Fruit fly (Drosophila melanogaster) whole organism, wandering third instar larva: ENCODE data around the gene CG11986.

ENCODE experiments used
- CG32264 ChIP-seq: fragments of 200-800 bp; sonication (Bioruptor generic); optimal IDR thresholded peaks from 2 replicates; lab custom pipeline; 2016; ENCODE audit warnings: missing biosample characterization, missing genetic modification characterization
- CG9705 ChIP-seq: fragments of 200-800 bp; sonication (Bioruptor generic); optimal IDR thresholded peaks from 2 replicates; lab custom pipeline; 2018; ENCODE audit warnings: missing biosample characterization, mild to moderate bottlenecking, missing genetic modification characterization
- CrebA ChIP-seq: fragments of 200-800 bp; sonication (Bioruptor generic); optimal IDR thresholded peaks from 2 replicates; lab custom pipeline; 2016; ENCODE audit warnings: missing biosample characterization, mild to moderate bottlenecking, missing genetic modification characterization, borderline replicate concordance
- Dif ChIP-seq: fragments of 200-275, 200-300 bp; sonication (Bioruptor generic); optimal IDR thresholded peaks from 2 replicates; lab custom pipeline; 2018; ENCODE audit warnings: missing biosample characterization, missing genetic modification characterization; ENCODE audit not compliant: partially characterized antibody
- GATAd ChIP-seq: sonication (Bioruptor generic); optimal IDR thresholded peaks from 2 replicates; lab custom pipeline; 2016; ENCODE audit warnings: missing biosample characterization, missing genetic modification characterization
- HLH106 ChIP-seq: fragments of 200-800 bp; optimal IDR thresholded peaks from 3 replicates; lab custom pipeline; 2019; ENCODE audit warnings: missing biosample characterization, mild to moderate bottlenecking, missing genetic modification characterization, moderate library complexity
- Hnf4 ChIP-seq: fragments of 200-800 bp; sonication (Bioruptor generic); optimal IDR thresholded peaks from 2 replicates; lab custom pipeline; 2016; ENCODE audit warnings: missing biosample characterization, mild to moderate bottlenecking, missing genetic modification characterization
- Hr78 ChIP-seq: fragments of >200 bp; optimal IDR thresholded peaks from 2 replicates; lab custom pipeline; 2017; ENCODE audit warnings: missing biosample characterization, missing genetic modification characterization
- Hr83 ChIP-seq: fragments of 200-300 bp; sonication (Bioruptor generic); optimal IDR thresholded peaks from 2 replicates; lab custom pipeline; 2016; ENCODE audit warnings: missing biosample characterization, mild to moderate bottlenecking, missing genetic modification characterization, moderate library complexity; ENCODE audit not compliant: poor library complexity, severe bottlenecking
- Jra ChIP-seq: sonication (Bioruptor generic); optimal IDR thresholded peaks from 2 replicates; lab custom pipeline; 2016; ENCODE audit warnings: missing biosample characterization, missing genetic modification characterization
- Mio ChIP-seq: sonication (Bioruptor generic); optimal IDR thresholded peaks from 2 replicates; lab custom pipeline; 2016; ENCODE audit warnings: missing biosample characterization, missing genetic modification characterization
- Myc ChIP-seq: fragments of >200 bp; optimal IDR thresholded peaks from 2 replicates; lab custom pipeline; 2017
- N ChIP-seq: fragments of >200 bp; optimal IDR thresholded peaks from 2 replicates; lab custom pipeline; 2018; ENCODE audit warnings: missing biosample characterization, missing external identifiers, missing genetic modification characterization
- OdsH ChIP-seq: fragments of 200-800 bp; sonication (Bioruptor generic); optimal IDR thresholded peaks from 2 replicates; lab custom pipeline; 2016; ENCODE audit warnings: missing biosample characterization, mild to moderate bottlenecking, missing genetic modification characterization
- Rel ChIP-seq, 2 experiments: fragments of 200-800 bp; sonication (Bioruptor generic) in 1 of 2; optimal IDR thresholded peaks; 2 replicates in 1 of 2; 3 replicates in 1 of 2; lab custom pipeline; 2016 to 2019; ENCODE audit warnings: mild to moderate bottlenecking in 2 of 2, missing biosample characterization in 2 of 2, missing genetic modification characterization in 2 of 2, moderate library complexity in 1 of 2
- Sp1 ChIP-seq: fragments of 200-800 bp; sonication (Bioruptor generic); optimal IDR thresholded peaks from 3 replicates; lab custom pipeline; 2019; ENCODE audit warnings: missing biosample characterization, mild to moderate bottlenecking, missing genetic modification characterization, moderate library complexity
- Vsx2 ChIP-seq: fragments of 200-300, 225-300 bp; sonication (Bioruptor generic); optimal IDR thresholded peaks from 2 replicates; lab custom pipeline; 2018; ENCODE audit warnings: missing biosample characterization, missing genetic modification characterization; ENCODE audit not compliant: partially characterized antibody
- br ChIP-seq: fragments of 200-800 bp; sonication (Bioruptor generic); optimal IDR thresholded peaks from 2 replicates; lab custom pipeline; 2016; ENCODE audit warnings: missing biosample characterization, missing genetic modification characterization
- brk ChIP-seq: fragments of 200-800 bp; sonication (Bioruptor generic); optimal IDR thresholded peaks from 2 replicates; lab custom pipeline; 2016; ENCODE audit warnings: missing biosample characterization, mild to moderate bottlenecking, missing genetic modification characterization
- dl ChIP-seq, 2 experiments: fragments of 175-275, 200-275 bp in 1 of 2; fragments of 200-275 bp in 1 of 2; sonication (Bioruptor generic); optimal IDR thresholded peaks; lab custom pipeline; 2018; ENCODE audit warnings: mild to moderate bottlenecking in 2 of 2, missing biosample characterization in 2 of 2, missing genetic modification characterization in 2 of 2, moderate library complexity in 2 of 2; ENCODE audit not compliant: partially characterized antibody in 2 of 2, insufficient read depth in 1 of 2
- dmrt93B ChIP-seq: fragments of 200-800 bp; sonication (Bioruptor generic); optimal IDR thresholded peaks from 2 replicates; lab custom pipeline; 2018; ENCODE audit warnings: missing biosample characterization, mild to moderate bottlenecking, missing genetic modification characterization
- dsf ChIP-seq: sonication (Bioruptor generic); optimal IDR thresholded peaks from 2 replicates; lab custom pipeline; 2016; ENCODE audit warnings: missing biosample characterization, missing genetic modification characterization, borderline replicate concordance
- ey ChIP-seq: fragments of 200-800 bp; sonication (Bioruptor generic); optimal IDR thresholded peaks from 2 replicates; lab custom pipeline; 2016; ENCODE audit warnings: missing biosample characterization, missing genetic modification characterization
- foxo ChIP-seq, 2 experiments: fragments of 200-800 bp; sonication (Bioruptor generic); optimal IDR thresholded peaks; 2 replicates in 1 of 2; 3 replicates in 1 of 2; lab custom pipeline; 2016 to 2017; ENCODE audit warnings: missing biosample characterization in 2 of 2, missing genetic modification characterization in 2 of 2
- fru ChIP-seq: fragments of 200-800 bp; sonication (Bioruptor generic); optimal IDR thresholded peaks from 3 replicates; lab custom pipeline; 2016; ENCODE audit warnings: missing biosample characterization, mild to moderate bottlenecking, missing genetic modification characterization
- h ChIP-seq: fragments of 200-800 bp; sonication (Bioruptor generic); optimal IDR thresholded peaks from 3 replicates; lab custom pipeline; 2016; ENCODE audit warnings: missing biosample characterization, mild to moderate bottlenecking, missing genetic modification characterization
- jim ChIP-seq: fragments of 175-275, 200-325 bp; sonication (Bioruptor generic); optimal IDR thresholded peaks from 2 replicates; lab custom pipeline; 2016; ENCODE audit warnings: missing biosample characterization, mild to moderate bottlenecking, missing genetic modification characterization
- lola ChIP-seq: fragments of >200 bp; optimal IDR thresholded peaks from 2 replicates; lab custom pipeline; 2017; ENCODE audit warnings: missing biosample characterization, missing genetic modification characterization
- pan ChIP-seq: fragments of >200 bp; optimal IDR thresholded peaks from 2 replicates; lab custom pipeline; 2017
- psq ChIP-seq: fragments of 200-800 bp; sonication (Bioruptor generic); optimal IDR thresholded peaks from 3 replicates; lab custom pipeline; 2017; ENCODE audit warnings: missing biosample characterization, mild to moderate bottlenecking, missing genetic modification characterization, moderate library complexity
- rgr ChIP-seq: fragments of 200-800 bp; sonication (Bioruptor generic); optimal IDR thresholded peaks from 3 replicates; lab custom pipeline; 2016; ENCODE audit warnings: missing biosample characterization, mild to moderate bottlenecking, missing genetic modification characterization
- sage ChIP-seq: fragments of 200-800 bp; sonication (Bioruptor generic); optimal IDR thresholded peaks from 2 replicates; lab custom pipeline; 2016; ENCODE audit warnings: missing biosample characterization, mild to moderate bottlenecking, missing genetic modification characterization
- sv ChIP-seq: fragments of 200-800 bp; sonication (Bioruptor generic); optimal IDR thresholded peaks from 3 replicates; lab custom pipeline; 2016; ENCODE audit warnings: missing biosample characterization, missing genetic modification characterization
- tai ChIP-seq: sonication (Bioruptor generic); optimal IDR thresholded peaks from 2 replicates; lab custom pipeline; 2016; ENCODE audit warnings: missing biosample characterization, missing genetic modification characterization
- usp ChIP-seq: fragments of >200 bp; optimal IDR thresholded peaks from 2 replicates; lab custom pipeline; 2017; ENCODE audit warnings: missing biosample characterization, missing genetic modification characterization
- woc ChIP-seq: sonication (Bioruptor generic); optimal IDR thresholded peaks from 2 replicates; lab custom pipeline; 2016; ENCODE audit warnings: missing biosample characterization, mild to moderate bottlenecking, missing genetic modification characterization

Gene CG11986

DNA sequence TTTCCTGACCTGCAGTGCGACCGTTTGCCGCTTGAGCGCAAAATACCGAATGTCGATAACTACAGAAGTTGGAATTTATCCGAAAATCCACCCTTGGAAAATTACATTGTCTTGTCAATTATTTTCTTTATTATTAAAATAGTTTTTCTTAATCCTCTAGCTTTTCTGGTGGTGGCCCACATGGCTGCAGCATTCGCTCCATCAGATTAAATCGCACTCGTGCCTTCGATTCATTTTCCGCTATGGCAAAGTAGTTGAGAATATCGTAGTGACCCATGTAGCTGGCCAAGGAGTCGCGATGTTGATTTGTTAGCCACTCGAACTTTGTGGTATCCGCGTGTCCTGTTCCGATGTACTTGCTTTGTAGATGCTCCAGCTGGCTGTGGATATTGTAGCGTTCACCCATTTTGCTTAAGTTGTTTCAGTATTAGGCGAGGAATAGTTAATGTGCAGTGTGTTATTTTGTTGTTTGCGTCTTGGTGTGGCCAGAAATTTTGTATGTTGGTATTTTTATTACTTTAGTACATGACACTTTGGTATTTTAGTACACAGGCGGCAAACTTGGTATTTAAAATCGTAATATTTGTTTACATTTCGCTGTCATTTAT lies at the start of gene CG11986, which contains the start of the genes Kcmf1 and Sf3b5:
Gene CG11986 (plus strand): TSS at position 588 of the 608 bp plus-strand sequence.
Gene Kcmf1 (minus strand): TSS at position 51 of the 608 bp plus-strand sequence.
Gene Sf3b5 (minus strand): TSS at position 483 of the 608 bp plus-strand sequence.
- TF ChIP-seq dl (GFP tag; optimal IDR thresholded peaks at IDR 0.05; lab: Kevin White, UChicago; ENCODE audit: insufficient read depth in 1 of 2, partially characterized antibody in 2 of 2) (no peak), fru (GFP tag; lab: Kevin White, UChicago) (peak; percentile 80), Myc (lab: Kevin White, UChicago) (peak; percentile 56)

- no peak for TF ChIP-seq usp (GFP tag; lab: Kevin White, UChicago)
- TF ChIP-seq pan (lab: Kevin White, UChicago), result no peak
- TF ChIP-seq Myc (lab: Kevin White, UChicago), result no peak
- no peak for TF ChIP-seq GATAd
- no peak for TF ChIP-seq N (GFP tag; lab: Kevin White, UChicago)
Observed at dm6 chr3R:8965546-8965945, 49.7 kb upstream of the CG11986 start.

DNA sequence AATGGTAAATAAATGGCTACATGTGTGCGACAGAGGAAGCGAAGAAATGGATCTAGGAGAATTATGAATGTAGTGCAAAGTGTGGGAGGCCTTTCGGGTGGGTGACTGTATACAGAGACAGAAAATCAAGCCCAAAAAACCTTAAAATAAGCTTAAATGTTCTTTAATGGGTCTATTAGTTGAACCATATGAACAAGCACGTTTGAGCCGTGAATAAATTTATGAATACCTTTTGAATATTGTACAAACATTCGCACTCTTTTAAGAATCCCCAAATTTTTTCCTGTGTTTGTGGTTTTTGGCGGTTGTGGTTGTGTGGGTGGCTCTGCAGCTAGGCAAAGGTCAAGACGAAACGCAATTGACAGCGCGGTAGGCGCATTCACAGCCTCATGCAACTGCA lies 48.6 kb upstream of the CG11986 start:
- no peak for TF ChIP-seq CG9705 (GFP tag; lab: Kevin White, UChicago)
- TF ChIP-seq rgr (GFP tag; lab: Kevin White, UChicago), result no peak
- TF ChIP-seq ey (GFP tag; lab: Kevin White, UChicago), result no peak
- no peak for TF ChIP-seq foxo (GFP tag; optimal IDR thresholded peaks at IDR 0.05; lab: Kevin White, UChicago)
- no peak for TF ChIP-seq Rel (GFP tag; optimal IDR thresholded peaks at IDR 0.05; lab: Kevin White, UChicago)
- TF ChIP-seq Rel (tag; optimal IDR thresholded peaks at IDR 0.05; lab: Kevin White, UChicago), result no peak
- TF ChIP-seq N (GFP tag; lab: Kevin White, UChicago), result no peak
- TF ChIP-seq jim (GFP tag; lab: Kevin White, UChicago), result no peak
- TF ChIP-seq usp (GFP tag; lab: Kevin White, UChicago), result no peak
- TF ChIP-seq psq (GFP tag; lab: Kevin White, UChicago), result no peak
- TF ChIP-seq dsf (GFP tag; lab: Kevin White, UChicago), result no peak
- no peak for TF ChIP-seq lola (GFP tag; lab: Kevin White, UChicago)
- no peak for TF ChIP-seq dl (GFP tag; optimal IDR thresholded peaks at IDR 0.05; lab: Kevin White, UChicago; ENCODE audit: insufficient read depth in 1 of 2, partially characterized antibody in 2 of 2)
- no peak for TF ChIP-seq woc (GFP tag; lab: Kevin White, UChicago)
- no peak for TF ChIP-seq GATAd
- TF ChIP-seq tai (GFP tag; lab: Kevin White, UChicago), result no peak
- TF ChIP-seq Hr83 (GFP tag; lab: Kevin White, UChicago), result no peak
- TF ChIP-seq Sp1 (GFP tag; lab: Kevin White, UChicago), result no peak
- no peak for TF ChIP-seq sage (GFP tag; lab: Kevin White, UChicago)
- no peak for TF ChIP-seq Jra (GFP tag; lab: Kevin White, UChicago)
- TF ChIP-seq Mio (GFP tag; lab: Kevin White, UChicago), result no peak
- TF ChIP-seq, all 38 proteins: peak for 0

dm6 chr3R:8968837-8969236 lies 46.4 kb upstream of the CG11986 start:
- TF ChIP-seq Rel (GFP tag; optimal IDR thresholded peaks at IDR 0.05; lab: Kevin White, UChicago), result no peak
- no peak for TF ChIP-seq Rel (tag; optimal IDR thresholded peaks at IDR 0.05; lab: Kevin White, UChicago)
- no peak for TF ChIP-seq Hr78
- no peak for TF ChIP-seq N (GFP tag; lab: Kevin White, UChicago)
- no peak for TF ChIP-seq CG9705 (GFP tag; lab: Kevin White, UChicago)
- TF ChIP-seq pan (lab: Kevin White, UChicago), result no peak
- TF ChIP-seq GATAd, result no peak
- TF ChIP-seq CG32264 (GFP tag; lab: Kevin White, UChicago), result no peak
- TF ChIP-seq h (GFP tag; lab: Kevin White, UChicago), result peak; percentile 55
- peak in 1 of 2 experiments; percentile 62 for TF ChIP-seq foxo (GFP tag; optimal IDR thresholded peaks at IDR 0.05; lab: Kevin White, UChicago)
- no peak for TF ChIP-seq jim (GFP tag; lab: Kevin White, UChicago)
- TF ChIP-seq Vsx2 (GFP tag; lab: Kevin White, UChicago), result no peak
- no peak for TF ChIP-seq sv (GFP tag; lab: Kevin White, UChicago)
- peak; percentile 33 for TF ChIP-seq Sp1 (GFP tag; lab: Kevin White, UChicago)
- peak; percentile 38 for TF ChIP-seq ey (GFP tag; lab: Kevin White, UChicago)
- TF ChIP-seq Mio (GFP tag; lab: Kevin White, UChicago), result no peak
- TF ChIP-seq OdsH, result peak; percentile 66
- no peak for TF ChIP-seq tai (GFP tag; lab: Kevin White, UChicago)
- no peak for TF ChIP-seq Myc (lab: Kevin White, UChicago)
- no peak for TF ChIP-seq Dif
- TF ChIP-seq Jra (GFP tag; lab: Kevin White, UChicago), result no peak
- TF ChIP-seq HLH106 (tag; lab: Kevin White, UChicago), result peak; percentile 48
- no peak for TF ChIP-seq CrebA
- TF ChIP-seq woc (GFP tag; lab: Kevin White, UChicago), result peak; percentile 21
- TF ChIP-seq brk, result no peak
- TF ChIP-seq rgr (GFP tag; lab: Kevin White, UChicago), result peak; percentile 27
- TF ChIP-seq sage (GFP tag; lab: Kevin White, UChicago), result no peak
- peak; percentile 10 for TF ChIP-seq Hnf4 (GFP tag; lab: Kevin White, UChicago)
- peak; percentile 8 for TF ChIP-seq dmrt93B (GFP tag; lab: Kevin White, UChicago)
- TF ChIP-seq Hr83 (GFP tag; lab: Kevin White, UChicago), result no peak
- peak; percentile 42 for TF ChIP-seq fru (GFP tag; lab: Kevin White, UChicago)
- TF ChIP-seq lola (GFP tag; lab: Kevin White, UChicago), result no peak
- TF ChIP-seq br (GFP tag; lab: Kevin White, UChicago), result peak; percentile 50
